Worm (Caenorhabditis elegans): ENCODE results near the gene twk-28.

The twk-28 gene

ce11 chrX:4245124-4245523, 34.0 kb downstream of the twk-28 start:
- TF ChIP-seq lin-26 (GFP tag; IDR thresholded peaks at IDR 0.05), result peak; percentile 33; the same call in 1 of the 2 replicates
- TF ChIP-seq let-526 (GFP tag; IDR thresholded peaks at IDR 0.05), result no peak
- TF ChIP-seq athp-1 (tag; optimal IDR thresholded peaks at IDR 0.05), result no peak
- no peak for TF ChIP-seq tbx-9 (tag; optimal IDR thresholded peaks at IDR 0.05; ENCODE audit: borderline replicate concordance)
- TF ChIP-seq cebp-1 (GFP tag; IDR thresholded peaks at IDR 0.05), result 0 out of 2 replicates have a peak, but pooled peaks have one; percentile 16
- peak; percentile 41 for TF ChIP-seq cebp-1 (tag; optimal IDR thresholded peaks at IDR 0.05)
- peak; percentile 1 for TF ChIP-seq chd-7 (tag; optimal IDR thresholded peaks at IDR 0.05)
- TF ChIP-seq nhr-80 (tag; optimal IDR thresholded peaks at IDR 0.05), result peak; percentile 87
- peak; percentile 8 for TF ChIP-seq unc-62 (GFP tag; optimal IDR thresholded peaks at IDR 0.05)
- peak; percentile 49 for TF ChIP-seq atf-7 (tag; optimal IDR thresholded peaks at IDR 0.05)
- TF ChIP-seq let-607 (tag; optimal IDR thresholded peaks at IDR 0.05), result peak in 1 of 2 experiments; percentile 56
- no peak for TF ChIP-seq sptf-2 (GFP tag; optimal IDR thresholded peaks at IDR 0.05)
- 0 out of 2 replicates have a peak, but pooled peaks have one; percentile 15 for TF ChIP-seq nfyb-1 (GFP tag; IDR thresholded peaks at IDR 0.05)

ce11 chrX:4244489-4245123, 34.5 kb downstream of the twk-28 start:
- TF ChIP-seq madf-10 (tag; optimal IDR thresholded peaks at IDR 0.05), result no peak
- no peak for TF ChIP-seq aptf-2 (GFP tag; conservative IDR thresholded peaks at IDR 0.05)
- TF ChIP-seq somi-1 (GFP tag; optimal IDR thresholded peaks at IDR 0.05), result no peak
- TF ChIP-seq F55B11.4 (tag; optimal IDR thresholded peaks at IDR 0.05; ENCODE audit: borderline replicate concordance, insufficient read depth), result no peak
- 0 out of 2 replicates have a peak, but pooled peaks have one; percentile 35 for TF ChIP-seq Y53G8AR.9 (GFP tag; conservative IDR thresholded peaks at IDR 0.05)
- TF ChIP-seq hmg-20 (GFP tag; IDR thresholded peaks at IDR 0.05), result no peak

ce11 chrX:4238971-4239370, 40.2 kb downstream of the twk-28 start:
- no peak for TF ChIP-seq lin-40 (tag; optimal IDR thresholded peaks at IDR 0.05)
- no peak for TF ChIP-seq ztf-3 (GFP tag; optimal IDR thresholded peaks at IDR 0.05)

- TF ChIP-seq madf-6 (GFP tag; IDR thresholded peaks at IDR 0.05), result no peak
- no peak for TF ChIP-seq ceh-40 (GFP tag; IDR thresholded peaks at IDR 0.05)
- no peak for TF ChIP-seq F57C9.4 (tag; optimal IDR thresholded peaks at IDR 0.05)
- TF ChIP-seq snpc-4 (GFP tag; optimal IDR thresholded peaks at IDR 0.05), result no peak
- TF ChIP-seq snpc-4 (tag; optimal IDR thresholded peaks at IDR 0.05), result no peak
- TF ChIP-seq somi-1 (GFP tag; optimal IDR thresholded peaks at IDR 0.05), result no peak
Observed at ce11 chrX:4235752-4236151, 43.4 kb downstream of the twk-28 start, which contains the start of gene rab-37. Gene rab-37 (minus strand): TSS chrX:4235852.
